Fruit fly (Drosophila melanogaster) whole organism, wandering third instar larva: ENCODE measurements around the gene tbrd-1.
A peak's percentile ranks its signal among the peaks of the same experiment; 100 is the strongest.

Experiments used
- Abd-B ChIP-seq: fragments of >200 bp; optimal IDR thresholded peaks from 2 replicates; lab custom pipeline; 2017; ENCODE audit warnings: missing biosample characterization, missing genetic modification characterization
- CG32264 ChIP-seq: fragments of 200-800 bp; sonication (Bioruptor generic); optimal IDR thresholded peaks from 2 replicates; lab custom pipeline; 2016; ENCODE audit warnings: missing biosample characterization, missing genetic modification characterization
- CG9705 ChIP-seq: fragments of 200-800 bp; sonication (Bioruptor generic); optimal IDR thresholded peaks from 2 replicates; lab custom pipeline; 2018; ENCODE audit warnings: missing biosample characterization, mild to moderate bottlenecking, missing genetic modification characterization
- CrebA ChIP-seq: fragments of 200-800 bp; sonication (Bioruptor generic); optimal IDR thresholded peaks from 2 replicates; lab custom pipeline; 2016; ENCODE audit warnings: missing biosample characterization, mild to moderate bottlenecking, missing genetic modification characterization, borderline replicate concordance
- Dfd ChIP-seq: fragments of >200 bp; optimal IDR thresholded peaks from 2 replicates; lab custom pipeline; 2017; ENCODE audit warnings: missing biosample characterization, missing genetic modification characterization
- Dif ChIP-seq: fragments of 200-275, 200-300 bp; sonication (Bioruptor generic); optimal IDR thresholded peaks from 2 replicates; lab custom pipeline; 2018; ENCODE audit warnings: missing biosample characterization, missing genetic modification characterization; ENCODE audit not compliant: partially characterized antibody
- GATAd ChIP-seq: sonication (Bioruptor generic); optimal IDR thresholded peaks from 2 replicates; lab custom pipeline; 2016; ENCODE audit warnings: missing biosample characterization, missing genetic modification characterization
- HLH106 ChIP-seq: fragments of 200-800 bp; optimal IDR thresholded peaks from 3 replicates; lab custom pipeline; 2019; ENCODE audit warnings: missing biosample characterization, mild to moderate bottlenecking, missing genetic modification characterization, moderate library complexity
- Hnf4 ChIP-seq: fragments of 200-800 bp; sonication (Bioruptor generic); optimal IDR thresholded peaks from 2 replicates; lab custom pipeline; 2016; ENCODE audit warnings: missing biosample characterization, mild to moderate bottlenecking, missing genetic modification characterization
- Hr78 ChIP-seq: fragments of >200 bp; optimal IDR thresholded peaks from 2 replicates; lab custom pipeline; 2017; ENCODE audit warnings: missing biosample characterization, missing genetic modification characterization
- Hr83 ChIP-seq: fragments of 200-300 bp; sonication (Bioruptor generic); optimal IDR thresholded peaks from 2 replicates; lab custom pipeline; 2016; ENCODE audit warnings: missing biosample characterization, mild to moderate bottlenecking, missing genetic modification characterization, moderate library complexity; ENCODE audit not compliant: poor library complexity, severe bottlenecking
- Jra ChIP-seq: sonication (Bioruptor generic); optimal IDR thresholded peaks from 2 replicates; lab custom pipeline; 2016; ENCODE audit warnings: missing biosample characterization, missing genetic modification characterization
- Mio ChIP-seq: sonication (Bioruptor generic); optimal IDR thresholded peaks from 2 replicates; lab custom pipeline; 2016; ENCODE audit warnings: missing biosample characterization, missing genetic modification characterization
- Myc ChIP-seq: fragments of >200 bp; optimal IDR thresholded peaks from 2 replicates; lab custom pipeline; 2017
- N ChIP-seq: fragments of >200 bp; optimal IDR thresholded peaks from 2 replicates; lab custom pipeline; 2018; ENCODE audit warnings: missing biosample characterization, missing external identifiers, missing genetic modification characterization
- OdsH ChIP-seq: fragments of 200-800 bp; sonication (Bioruptor generic); optimal IDR thresholded peaks from 2 replicates; lab custom pipeline; 2016; ENCODE audit warnings: missing biosample characterization, mild to moderate bottlenecking, missing genetic modification characterization
- Rel ChIP-seq, 2 experiments: fragments of 200-800 bp; sonication (Bioruptor generic) in 1 of 2; optimal IDR thresholded peaks; 2 replicates in 1 of 2; 3 replicates in 1 of 2; lab custom pipeline; 2016 to 2019; ENCODE audit warnings: mild to moderate bottlenecking in 2 of 2, missing biosample characterization in 2 of 2, missing genetic modification characterization in 2 of 2, moderate library complexity in 1 of 2
- Sp1 ChIP-seq: fragments of 200-800 bp; sonication (Bioruptor generic); optimal IDR thresholded peaks from 3 replicates; lab custom pipeline; 2019; ENCODE audit warnings: missing biosample characterization, mild to moderate bottlenecking, missing genetic modification characterization, moderate library complexity
- Vsx2 ChIP-seq: fragments of 200-300, 225-300 bp; sonication (Bioruptor generic); optimal IDR thresholded peaks from 2 replicates; lab custom pipeline; 2018; ENCODE audit warnings: missing biosample characterization, missing genetic modification characterization; ENCODE audit not compliant: partially characterized antibody
- br ChIP-seq: fragments of 200-800 bp; sonication (Bioruptor generic); optimal IDR thresholded peaks from 2 replicates; lab custom pipeline; 2016; ENCODE audit warnings: missing biosample characterization, missing genetic modification characterization
- brk ChIP-seq: fragments of 200-800 bp; sonication (Bioruptor generic); optimal IDR thresholded peaks from 2 replicates; lab custom pipeline; 2016; ENCODE audit warnings: missing biosample characterization, mild to moderate bottlenecking, missing genetic modification characterization
- dl ChIP-seq, 2 experiments: fragments of 175-275, 200-275 bp in 1 of 2; fragments of 200-275 bp in 1 of 2; sonication (Bioruptor generic); optimal IDR thresholded peaks; lab custom pipeline; 2018; ENCODE audit warnings: mild to moderate bottlenecking in 2 of 2, missing biosample characterization in 2 of 2, missing genetic modification characterization in 2 of 2, moderate library complexity in 2 of 2; ENCODE audit not compliant: partially characterized antibody in 2 of 2, insufficient read depth in 1 of 2
- dmrt93B ChIP-seq: fragments of 200-800 bp; sonication (Bioruptor generic); optimal IDR thresholded peaks from 2 replicates; lab custom pipeline; 2018; ENCODE audit warnings: missing biosample characterization, mild to moderate bottlenecking, missing genetic modification characterization
- dsf ChIP-seq: sonication (Bioruptor generic); optimal IDR thresholded peaks from 2 replicates; lab custom pipeline; 2016; ENCODE audit warnings: missing biosample characterization, missing genetic modification characterization, borderline replicate concordance
- ey ChIP-seq: fragments of 200-800 bp; sonication (Bioruptor generic); optimal IDR thresholded peaks from 2 replicates; lab custom pipeline; 2016; ENCODE audit warnings: missing biosample characterization, missing genetic modification characterization
- foxo ChIP-seq, 2 experiments: fragments of 200-800 bp; sonication (Bioruptor generic); optimal IDR thresholded peaks; 2 replicates in 1 of 2; 3 replicates in 1 of 2; lab custom pipeline; 2016 to 2017; ENCODE audit warnings: missing biosample characterization in 2 of 2, missing genetic modification characterization in 2 of 2
- fru ChIP-seq: fragments of 200-800 bp; sonication (Bioruptor generic); optimal IDR thresholded peaks from 3 replicates; lab custom pipeline; 2016; ENCODE audit warnings: missing biosample characterization, mild to moderate bottlenecking, missing genetic modification characterization
- h ChIP-seq: fragments of 200-800 bp; sonication (Bioruptor generic); optimal IDR thresholded peaks from 3 replicates; lab custom pipeline; 2016; ENCODE audit warnings: missing biosample characterization, mild to moderate bottlenecking, missing genetic modification characterization
- jim ChIP-seq: fragments of 175-275, 200-325 bp; sonication (Bioruptor generic); optimal IDR thresholded peaks from 2 replicates; lab custom pipeline; 2016; ENCODE audit warnings: missing biosample characterization, mild to moderate bottlenecking, missing genetic modification characterization
- lola ChIP-seq: fragments of >200 bp; optimal IDR thresholded peaks from 2 replicates; lab custom pipeline; 2017; ENCODE audit warnings: missing biosample characterization, missing genetic modification characterization
- pan ChIP-seq: fragments of >200 bp; optimal IDR thresholded peaks from 2 replicates; lab custom pipeline; 2017
- psq ChIP-seq: fragments of 200-800 bp; sonication (Bioruptor generic); optimal IDR thresholded peaks from 3 replicates; lab custom pipeline; 2017; ENCODE audit warnings: missing biosample characterization, mild to moderate bottlenecking, missing genetic modification characterization, moderate library complexity
- rgr ChIP-seq: fragments of 200-800 bp; sonication (Bioruptor generic); optimal IDR thresholded peaks from 3 replicates; lab custom pipeline; 2016; ENCODE audit warnings: missing biosample characterization, mild to moderate bottlenecking, missing genetic modification characterization
- sage ChIP-seq: fragments of 200-800 bp; sonication (Bioruptor generic); optimal IDR thresholded peaks from 2 replicates; lab custom pipeline; 2016; ENCODE audit warnings: missing biosample characterization, mild to moderate bottlenecking, missing genetic modification characterization
- sv ChIP-seq: fragments of 200-800 bp; sonication (Bioruptor generic); optimal IDR thresholded peaks from 3 replicates; lab custom pipeline; 2016; ENCODE audit warnings: missing biosample characterization, missing genetic modification characterization
- tai ChIP-seq: sonication (Bioruptor generic); optimal IDR thresholded peaks from 2 replicates; lab custom pipeline; 2016; ENCODE audit warnings: missing biosample characterization, missing genetic modification characterization
- usp ChIP-seq: fragments of >200 bp; optimal IDR thresholded peaks from 2 replicates; lab custom pipeline; 2017; ENCODE audit warnings: missing biosample characterization, missing genetic modification characterization
- woc ChIP-seq: sonication (Bioruptor generic); optimal IDR thresholded peaks from 2 replicates; lab custom pipeline; 2016; ENCODE audit warnings: missing biosample characterization, mild to moderate bottlenecking, missing genetic modification characterization

Gene tbrd-1

dm6 chr3R:23927429-23927828 lies 34.1 kb upstream of the tbrd-1 start, which contains the start of gene CG13601:
CG13601 (minus strand) TSS chr3R:23927634.
- peak; percentile 17 for TF ChIP-seq OdsH (GFP tag; lab: Kevin White, UChicago)
- TF ChIP-seq jim (GFP tag; lab: Kevin White, UChicago) = no peak
- no peak for TF ChIP-seq Dfd (GFP tag; lab: Kevin White, UChicago)
- TF ChIP-seq GATAd (GFP tag; lab: Kevin White, UChicago) = no peak
- peak; percentile 26 for TF ChIP-seq HLH106 (tag; lab: Kevin White, UChicago)
- TF ChIP-seq Sp1 = no peak
- peak; percentile 31 for TF ChIP-seq Hr83 (GFP tag; lab: Kevin White, UChicago)
- peak in 1 of 2 experiments; percentile 47 for TF ChIP-seq foxo (GFP tag; optimal IDR thresholded peaks at IDR 0.05; lab: Kevin White, UChicago)
- TF ChIP-seq usp (GFP tag; lab: Kevin White, UChicago) = no peak
- TF ChIP-seq brk (GFP tag; lab: Kevin White, UChicago) = no peak
- no peak for TF ChIP-seq Vsx2 (GFP tag; lab: Kevin White, UChicago)
- no peak for TF ChIP-seq CG32264
- TF ChIP-seq rgr (GFP tag; lab: Kevin White, UChicago) = peak; percentile 5
- TF ChIP-seq sage = no peak
- peak; percentile 3 for TF ChIP-seq woc
- no peak for TF ChIP-seq Mio (GFP tag; lab: Kevin White, UChicago)
- no peak for TF ChIP-seq CrebA
- TF ChIP-seq br (GFP tag; lab: Kevin White, UChicago) = no peak
- TF ChIP-seq lola (GFP tag; lab: Kevin White, UChicago) = no peak
- TF ChIP-seq Rel (GFP tag; optimal IDR thresholded peaks at IDR 0.05; lab: Kevin White, UChicago) = no peak
- TF ChIP-seq Rel (tag; optimal IDR thresholded peaks at IDR 0.05; lab: Kevin White, UChicago) = no peak
- no peak for TF ChIP-seq Hr78 (GFP tag; lab: Kevin White, UChicago)
- no peak for TF ChIP-seq pan (lab: Kevin White, UChicago)
- TF ChIP-seq Myc (lab: Kevin White, UChicago) = no peak
- TF ChIP-seq dmrt93B (GFP tag; lab: Kevin White, UChicago) = no peak
- TF ChIP-seq N = no peak
- peak; percentile 16 for TF ChIP-seq sv
- no peak for TF ChIP-seq dsf
- TF ChIP-seq fru = no peak
- no peak for TF ChIP-seq dl (GFP tag; optimal IDR thresholded peaks at IDR 0.05; lab: Kevin White, UChicago; ENCODE audit: insufficient read depth in 1 of 2, partially characterized antibody in 2 of 2)
- peak; percentile 23 for TF ChIP-seq ey (GFP tag; lab: Kevin White, UChicago)
- TF ChIP-seq psq = no peak
- TF ChIP-seq tai (GFP tag; lab: Kevin White, UChicago) = no peak
- TF ChIP-seq Abd-B (GFP tag; lab: Kevin White, UChicago) = no peak
- TF ChIP-seq Jra (GFP tag; lab: Kevin White, UChicago) = peak; percentile 21
- peak; percentile 4 for TF ChIP-seq h (GFP tag; lab: Kevin White, UChicago)
- no peak for TF ChIP-seq CG9705 (GFP tag; lab: Kevin White, UChicago)
- TF ChIP-seq Dif = no peak
- no peak for TF ChIP-seq Hnf4
- TF ChIP-seq, all 38 proteins: peak for 10

DNA sequence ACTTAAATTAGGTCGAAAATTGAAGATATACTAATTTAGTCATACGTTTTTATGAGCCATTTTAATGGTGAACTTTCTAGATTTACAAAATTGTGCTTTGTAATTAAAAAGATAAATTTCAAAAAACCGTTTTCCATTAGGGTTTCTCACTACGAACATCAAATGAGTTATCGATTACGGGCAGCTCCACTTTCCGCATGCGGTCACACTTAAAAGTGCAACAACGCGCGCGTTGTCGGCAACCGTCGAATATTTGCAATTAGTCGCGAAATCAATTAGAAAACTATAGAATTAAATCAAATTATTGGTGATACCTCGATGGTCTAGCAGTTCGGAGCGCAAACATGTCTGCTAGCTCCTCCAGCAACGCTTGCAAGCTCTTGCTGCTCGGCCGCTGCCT lies 30.8 kb upstream of the tbrd-1 start, which contains the start of gene Ndc1:
Ndc1 (plus strand) TSS at position 200 of the 400 bp plus-strand sequence.
- TF ChIP-seq HLH106 (tag; lab: Kevin White, UChicago) = no peak
- TF ChIP-seq sv = no peak
- TF ChIP-seq CG32264 = no peak
- no peak for TF ChIP-seq tai (GFP tag; lab: Kevin White, UChicago)
- no peak for TF ChIP-seq h (GFP tag; lab: Kevin White, UChicago)
